Worm (Caenorhabditis elegans): Measurements from ENCODE around the gene dmsr-7.

dmsr-7 gene

DNA sequence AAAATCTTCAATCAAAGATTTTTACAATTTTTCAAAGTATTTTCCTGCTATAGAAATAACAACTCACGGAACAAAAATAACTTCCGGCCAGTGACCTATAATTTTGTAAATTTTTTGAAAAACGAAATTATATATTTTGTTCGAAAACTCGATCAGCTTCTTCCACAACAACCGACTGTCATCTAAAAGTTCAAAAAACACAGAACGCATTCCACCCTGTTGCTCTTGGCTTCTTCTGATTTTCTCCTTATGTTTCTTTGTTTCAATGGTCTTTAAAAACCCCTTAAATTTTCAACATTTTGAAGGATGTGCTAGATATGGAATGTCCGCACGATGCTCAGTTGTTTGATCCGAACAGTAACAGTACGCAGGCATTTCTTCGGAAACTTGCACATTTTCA is at the start of gene dmsr-7:
Gene dmsr-7 (plus strand): TSS at position 301 of the 400 bp plus-strand sequence.
- TF ChIP-seq hlh-17 (GFP tag; optimal IDR thresholded peaks at IDR 0.05; ENCODE audit: borderline replicate concordance): no peak

DNA sequence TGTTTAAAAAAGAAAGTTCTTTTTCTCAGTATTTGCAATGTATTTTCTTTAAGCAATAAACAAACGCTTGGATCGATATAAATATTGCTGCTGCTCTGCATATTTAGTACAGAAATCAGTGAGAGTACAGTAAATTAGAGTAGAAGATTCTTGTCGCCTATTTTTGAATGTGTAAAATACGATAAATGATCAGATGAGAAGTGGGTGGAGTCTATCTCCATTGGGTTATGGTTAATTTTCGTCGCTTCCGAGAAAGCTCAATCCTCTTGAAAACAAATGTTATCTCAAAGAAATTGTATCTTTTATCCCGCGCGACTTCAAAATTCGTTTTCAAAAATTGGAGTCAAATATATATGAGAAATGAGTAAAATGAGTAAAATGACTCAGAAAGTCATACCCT is 46.4 kb upstream of the dmsr-7 start, which contains the start of gene nhr-216:
Gene nhr-216 (minus strand): TSS at position 101 of the 400 bp plus-strand sequence.
- TF ChIP-seq unc-86 (tag; optimal IDR thresholded peaks at IDR 0.05) (no peak), lin-15B (tag; optimal IDR thresholded peaks at IDR 0.05) (no peak), unc-98 (GFP tag; IDR thresholded peaks at IDR 0.05) (no peak), ztf-11 (tag; optimal IDR thresholded peaks at IDR 0.05) (no peak), Y116A8C.19 (tag; optimal IDR thresholded peaks at IDR 0.05; ENCODE audit: borderline replicate concordance) (no peak), unc-62 (GFP tag; optimal IDR thresholded peaks at IDR 0.05) (no peak), snu-23 (GFP tag; optimal IDR thresholded peaks at IDR 0.05) (no peak), ceh-63 (GFP tag; optimal IDR thresholded peaks at IDR 0.05) (no peak), nhr-12 (tag; optimal IDR thresholded peaks at IDR 0.05) (no peak)

DNA sequence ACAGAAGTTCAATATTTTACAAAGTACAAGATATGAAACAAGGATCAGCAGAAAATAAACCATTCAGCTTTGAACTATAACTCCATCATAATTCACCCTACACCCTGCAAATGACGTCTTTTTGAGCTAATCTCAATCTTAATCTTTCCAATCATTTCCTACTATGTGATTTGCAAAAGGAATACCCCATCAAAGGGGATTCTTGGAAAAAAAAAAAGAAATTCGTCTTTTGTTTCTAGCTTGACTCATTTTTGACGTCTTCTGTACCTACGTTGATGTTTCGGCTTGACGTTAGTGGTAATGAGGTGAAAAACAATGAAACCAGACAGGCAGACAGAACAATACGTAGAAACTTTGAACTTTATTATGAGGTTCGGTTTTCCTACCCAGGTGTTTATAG is 42.9 kb upstream of the dmsr-7 start:
- TF ChIP-seq zag-1 (tag; optimal IDR thresholded peaks at IDR 0.05) (no peak), grh-1 (GFP tag; IDR thresholded peaks at IDR 0.05) (no peak), elt-2 (tag; optimal IDR thresholded peaks at IDR 0.05) (no peak), dsc-1 (tag; optimal IDR thresholded peaks at IDR 0.05) (peak; percentile 89), ceh-88 (GFP tag; IDR thresholded peaks at IDR 0.05) (no peak), nhr-20 (tag; optimal IDR thresholded peaks at IDR 0.05) (no peak), fkh-8 (tag; optimal IDR thresholded peaks at IDR 0.05) (peak; percentile 67), sox-4 (tag; optimal IDR thresholded peaks at IDR 0.05) (peak; percentile 31), pax-3 (tag; optimal IDR thresholded peaks at IDR 0.05) (peak; percentile 58)

DNA sequence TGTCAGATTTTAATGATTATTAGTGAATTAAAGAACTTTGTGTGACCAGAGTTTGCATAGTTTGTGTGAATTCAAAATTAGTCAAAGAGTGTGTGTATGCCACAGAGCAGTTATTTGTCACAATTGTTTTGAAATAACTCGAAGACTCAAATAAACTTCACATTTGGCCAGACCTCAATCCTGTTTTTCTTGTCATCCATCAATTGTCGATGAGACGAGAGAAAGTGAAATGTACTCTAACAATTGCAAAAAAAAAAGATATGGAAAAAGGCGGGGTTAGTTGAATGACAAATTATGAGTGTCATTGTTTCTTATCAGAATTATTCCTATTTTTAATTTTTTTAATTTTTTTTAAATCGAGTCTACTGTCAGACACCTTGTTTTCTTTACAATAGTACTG is 40.3 kb upstream of the dmsr-7 start, which contains the start of gene T09D3.8:
Gene T09D3.8 (plus strand): TSS at position 301 of the 400 bp plus-strand sequence.
- TF ChIP-seq blmp-1 (tag; optimal IDR thresholded peaks at IDR 0.05) (no peak), nhr-77 (tag; optimal IDR thresholded peaks at IDR 0.05) (no peak), elt-2 (tag; optimal IDR thresholded peaks at IDR 0.05) (no peak), nhr-85 (tag) (no peak), rnt-1 (tag; optimal IDR thresholded peaks at IDR 0.05) (no peak), sup-37 (GFP tag; optimal IDR thresholded peaks at IDR 0.05) (no peak), nhr-84 (tag; optimal IDR thresholded peaks at IDR 0.05) (no peak), unc-30 (tag; optimal IDR thresholded peaks at IDR 0.05) (no peak), pag-3 (tag; optimal IDR thresholded peaks at IDR 0.05; ENCODE audit: borderline replicate concordance, insufficient read depth) (no peak), sptf-1 (tag; optimal IDR thresholded peaks at IDR 0.05) (no peak), dsc-1 (tag; optimal IDR thresholded peaks at IDR 0.05) (no peak), elt-3 (tag; optimal IDR thresholded peaks at IDR 0.05) (no peak), ceh-63 (GFP tag; optimal IDR thresholded peaks at IDR 0.05) (no peak), zip-4 (GFP tag; optimal IDR thresholded peaks at IDR 0.05) (no peak)

DNA sequence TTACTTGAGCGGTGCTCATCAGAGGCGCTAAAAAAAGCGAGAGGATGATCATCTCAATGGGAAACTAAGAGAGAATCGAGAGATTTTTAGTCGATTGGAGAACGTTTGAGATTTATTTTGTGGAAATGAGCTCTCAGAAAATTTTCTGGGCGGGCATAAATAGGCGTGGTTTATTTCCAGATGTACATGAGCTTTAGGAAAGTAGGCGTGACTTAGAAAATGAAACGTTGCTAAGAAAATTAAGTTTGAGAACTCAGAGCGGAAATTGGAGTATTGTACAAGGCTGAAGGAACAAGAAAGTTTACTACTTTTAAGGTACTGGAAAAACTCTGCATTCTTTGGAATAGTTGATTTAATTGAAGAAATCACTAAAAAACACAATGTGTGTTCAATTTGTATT is 36.4 kb upstream of the dmsr-7 start, which contains the start of gene T09D3.9:
Gene T09D3.9 (minus strand): TSS at position 101 of the 400 bp plus-strand sequence.
- TF ChIP-seq skn-1 (tag; optimal IDR thresholded peaks at IDR 0.05) (no peak), ztf-4 (tag; optimal IDR thresholded peaks at IDR 0.05) (no peak), egl-27 (tag; optimal IDR thresholded peaks at IDR 0.05) (no peak), ets-5 (GFP tag; IDR thresholded peaks at IDR 0.05) (no peak), lin-13 (GFP tag; optimal IDR thresholded peaks at IDR 0.05) (no peak)

All from whole organism, L1 larva.